Worm (Caenorhabditis elegans): ENCODE results near the gene nhr-106.

DNA sequence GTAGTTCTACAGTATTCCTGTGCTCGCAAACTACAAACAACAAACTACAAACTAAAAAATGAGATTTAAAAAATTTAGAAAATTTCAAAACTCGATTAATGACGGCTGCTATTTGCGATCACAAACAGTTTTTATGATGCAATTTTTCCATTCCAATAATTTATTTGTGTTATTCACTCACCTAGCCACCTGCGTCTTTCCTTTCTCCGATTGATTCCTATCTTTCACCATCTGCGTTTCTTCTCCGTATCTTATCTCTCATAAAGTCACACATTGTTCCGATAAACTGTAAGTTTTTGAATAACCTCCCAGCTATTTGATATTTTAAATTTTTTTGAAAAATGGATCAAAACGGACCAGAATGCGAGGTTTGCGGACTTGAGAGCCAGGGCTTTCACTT is 44.8 kb downstream of the nhr-106 start, which contains the start of gene nhr-132:
- TF ChIP-seq ceh-82 (tag; optimal IDR thresholded peaks at IDR 0.05) (no peak), mdl-1 (tag; optimal IDR thresholded peaks at IDR 0.05) (peak in 1 of 2 experiments; percentile 19), efl-1 (optimal IDR thresholded peaks at IDR 0.05) (peak in 1 of 2 experiments; percentile 1), efl-1 (GFP tag; optimal IDR thresholded peaks at IDR 0.05 in 1 of 2) (no peak), nhr-28 (tag; optimal IDR thresholded peaks at IDR 0.05) (no peak), lin-13 (GFP tag; optimal IDR thresholded peaks at IDR 0.05) (no peak), dpl-1 (GFP tag; optimal IDR thresholded peaks at IDR 0.05) (peak in 1 of 3 experiments; percentile 16), nhr-76 (tag; optimal IDR thresholded peaks at IDR 0.05) (no peak), ztf-4 (tag; optimal IDR thresholded peaks at IDR 0.05) (no peak)

Measured in whole organism, L1 larva.